Worm (Caenorhabditis elegans) whole organism, L1 larva: ENCODE results near the gene Y43F8C.6.

ENCODE experiments used
- C04F5.9 ChIP-seq: sonication (generic microtip); optimal IDR thresholded peaks from 2 replicates; lab custom pipeline; 2016; ENCODE audit warnings: missing genetic modification characterization, missing compliant biosample characterization
- C16A3.4 ChIP-seq: fragments of 150-350 bp; optimal IDR thresholded peaks from 2 replicates; lab custom pipeline; 2014; ENCODE audit warnings: missing biosample characterization, missing genetic modification characterization
- alr-1 ChIP-seq: fragments of 200-800 bp; sonication (Bioruptor generic); optimal IDR thresholded peaks from 2 replicates; lab custom pipeline; 2018; ENCODE audit warnings: borderline replicate concordance, mild to moderate bottlenecking, missing genetic modification characterization, missing compliant biosample characterization
- blmp-1 ChIP-seq: fragments of 150-350 bp; optimal IDR thresholded peaks from 2 replicates; lab custom pipeline; 2014; ENCODE audit warnings: missing biosample characterization, missing genetic modification characterization
- ceh-82 ChIP-seq, 3 experiments: fragments of 150-350 bp in 1 of 3; sonication (generic microtip) in 2 of 3; optimal IDR thresholded peaks; 2 replicates each; lab custom pipeline; 2014 to 2017; ENCODE audit warnings: missing biosample characterization in 3 of 3, missing genetic modification characterization in 3 of 3
- efl-1 ChIP-seq, 4 experiments: fragments of 150-350 bp; optimal IDR thresholded peaks in 3 of 4; peaks in 1 of 4; 1 replicate in 1 of 4; 2 replicates in 3 of 4; lab custom pipeline; 2014; ENCODE audit warnings: missing biosample characterization in 2 of 4, missing genetic modification characterization in 2 of 4, missing genetic modification reagents in 2 of 4
- egl-27 ChIP-seq, 2 experiments: fragments of 150-350 bp in 1 of 2; sonication (generic microtip); optimal IDR thresholded peaks; 3 replicates each; lab custom pipeline; 2017 to 2018; ENCODE audit warnings: missing biosample characterization in 2 of 2, missing genetic modification characterization in 2 of 2, missing genetic modification reagents in 2 of 2
- elt-2 ChIP-seq: sonication (generic microtip); optimal IDR thresholded peaks from 2 replicates; lab custom pipeline; 2016; ENCODE audit warnings: missing genetic modification characterization, mild to moderate bottlenecking, inconsistent platforms, missing compliant biosample characterization, missing genetic modification reagents
- elt-3 ChIP-seq, 6 experiments: fragments of 150-350 bp in 1 of 6; sonication (generic microtip); optimal IDR thresholded peaks; 2 replicates each; lab custom pipeline; 2017 to 2018; ENCODE audit warnings: missing biosample characterization in 6 of 6, missing genetic modification characterization in 6 of 6, inconsistent platforms in 1 of 6
- fkh-8 ChIP-seq: sonication (generic microtip); optimal IDR thresholded peaks from 2 replicates; lab custom pipeline; 2016; ENCODE audit warnings: mild to moderate bottlenecking, missing genetic modification characterization, missing compliant biosample characterization
- grh-1 ChIP-seq: fragments of 200-800 bp; sonication (Bioruptor generic); IDR thresholded peaks from 2 replicates; pipeline ENCODE4 v1.3.6; 2022; ENCODE audit warnings: missing genetic modification reagents, missing genetic modification characterization, missing compliant biosample characterization
- hlh-17 ChIP-seq: fragments of 200-800 bp; sonication (Bioruptor generic); optimal IDR thresholded peaks from 2 replicates; lab custom pipeline; 2018; ENCODE audit warnings: missing genetic modification characterization, mild to moderate bottlenecking, missing compliant biosample characterization, moderate library complexity, borderline replicate concordance
- hlh-4 ChIP-seq: sonication (generic microtip); optimal IDR thresholded peaks from 2 replicates; lab custom pipeline; 2016; ENCODE audit warnings: mild to moderate bottlenecking, missing genetic modification characterization, missing compliant biosample characterization
- hpl-2 ChIP-seq: fragments of 150-350 bp; optimal IDR thresholded peaks from 2 replicates; lab custom pipeline; 2014; ENCODE audit warnings: missing biosample characterization, missing genetic modification reagents, missing genetic modification characterization
- irx-1 ChIP-seq: sonication (generic microtip); optimal IDR thresholded peaks from 2 replicates; lab custom pipeline; 2016; ENCODE audit warnings: missing genetic modification characterization, missing compliant biosample characterization
- isw-1 ChIP-seq: fragments of 200-800 bp; sonication (Bioruptor generic); IDR thresholded peaks from 2 replicates; pipeline ENCODE4 v1.3.6; 2022; ENCODE audit warnings: missing genetic modification characterization, missing compliant biosample characterization
- lin-13 ChIP-seq: fragments of 150-350 bp; optimal IDR thresholded peaks from 2 replicates; lab custom pipeline; 2014; ENCODE audit warnings: missing biosample characterization, missing genetic modification reagents, missing genetic modification characterization
- lin-14 ChIP-seq: fragments of 200-800 bp; sonication (Bioruptor generic); optimal IDR thresholded peaks from 2 replicates; lab custom pipeline; 2018; ENCODE audit warnings: mild to moderate bottlenecking, missing genetic modification characterization, moderate library complexity, missing compliant biosample characterization
- lin-35 ChIP-seq, 2 experiments: fragments of 150-350 bp; optimal IDR thresholded peaks; 2 replicates each; lab custom pipeline; 2014; ENCODE audit warnings: missing biosample characterization in 2 of 2, missing genetic modification characterization in 2 of 2, missing genetic modification reagents in 2 of 2
- lir-3 ChIP-seq: sonication (generic microtip); optimal IDR thresholded peaks from 2 replicates; lab custom pipeline; 2016; ENCODE audit warnings: mild to moderate bottlenecking, missing genetic modification characterization, moderate library complexity, missing compliant biosample characterization; ENCODE audit not compliant: poor library complexity
- lsy-2 ChIP-seq, 2 experiments: fragments of 150-350 bp; optimal IDR thresholded peaks; 2 replicates each; lab custom pipeline; 2014; ENCODE audit warnings: missing biosample characterization in 2 of 2, missing genetic modification characterization in 2 of 2
- mab-9 ChIP-seq: fragments of 200-800 bp; sonication (Bioruptor generic); IDR thresholded peaks from 2 replicates; pipeline ENCODE4 v1.3.6; 2022; ENCODE audit warnings: missing genetic modification reagents, missing genetic modification characterization, missing compliant biosample characterization
- mdl-1 ChIP-seq, 2 experiments: fragments of 150-350 bp; optimal IDR thresholded peaks; 2 replicates each; lab custom pipeline; 2014 to 2017; ENCODE audit warnings: missing biosample characterization in 2 of 2, missing genetic modification characterization in 2 of 2, inconsistent platforms in 1 of 2
- mef-2 ChIP-seq: fragments of 150-350 bp; optimal IDR thresholded peaks from 2 replicates; lab custom pipeline; 2014; ENCODE audit warnings: missing biosample characterization, missing genetic modification characterization
- nhr-11 ChIP-seq: fragments of 150-350 bp; optimal IDR thresholded peaks from 2 replicates; lab custom pipeline; 2014; ENCODE audit warnings: missing biosample characterization, missing genetic modification characterization
- nhr-19 ChIP-seq: fragments of 200-800 bp; sonication (Bioruptor generic); conservative IDR thresholded peaks from 2 replicates; pipeline ENCODE4 v1.3.6; 2022; ENCODE audit warnings: missing genetic modification characterization, missing compliant biosample characterization
- nhr-28 ChIP-seq: fragments of 150-350 bp; optimal IDR thresholded peaks from 2 replicates; lab custom pipeline; 2014; ENCODE audit warnings: missing biosample characterization, missing genetic modification characterization
- nhr-47 ChIP-seq: sonication (generic microtip); optimal IDR thresholded peaks from 2 replicates; lab custom pipeline; 2016; ENCODE audit warnings: mild to moderate bottlenecking, missing genetic modification characterization, moderate library complexity, missing compliant biosample characterization
- nhr-77 ChIP-seq: fragments of 150-350 bp; optimal IDR thresholded peaks from 2 replicates; lab custom pipeline; 2014; ENCODE audit warnings: missing biosample characterization, missing genetic modification characterization
- nhr-85 ChIP-seq: sonication (generic microtip); peaks from one replicate; lab custom pipeline; 2016; ENCODE audit warnings: missing genetic modification characterization, inconsistent platforms, missing compliant biosample characterization
- rnt-1 ChIP-seq: sonication (generic microtip); optimal IDR thresholded peaks from 2 replicates; lab custom pipeline; 2016; ENCODE audit warnings: mild to moderate bottlenecking, missing genetic modification characterization, moderate library complexity, missing compliant biosample characterization
- snu-23 ChIP-seq: sonication (generic microtip); optimal IDR thresholded peaks from 2 replicates; lab custom pipeline; 2016; ENCODE audit warnings: missing genetic modification characterization, missing compliant biosample characterization
- sox-4 ChIP-seq: sonication (generic microtip); optimal IDR thresholded peaks from 2 replicates; lab custom pipeline; 2016; ENCODE audit warnings: missing genetic modification characterization, missing compliant biosample characterization
- tbx-2 ChIP-seq: sonication (generic microtip); optimal IDR thresholded peaks from 2 replicates; lab custom pipeline; 2016; ENCODE audit warnings: missing genetic modification characterization, missing compliant biosample characterization
- unc-130 ChIP-seq: fragments of 150-350 bp; optimal IDR thresholded peaks from 2 replicates; lab custom pipeline; 2017; ENCODE audit warnings: missing biosample characterization, missing genetic modification characterization, inconsistent platforms
- ztf-11 ChIP-seq, 2 experiments: sonication (generic microtip); optimal IDR thresholded peaks; 2 replicates each; lab custom pipeline; 2016 to 2017; ENCODE audit warnings: missing genetic modification characterization in 2 of 2, missing biosample characterization in 1 of 2, missing compliant biosample characterization in 1 of 2

Y43F8C.6 gene

DNA sequence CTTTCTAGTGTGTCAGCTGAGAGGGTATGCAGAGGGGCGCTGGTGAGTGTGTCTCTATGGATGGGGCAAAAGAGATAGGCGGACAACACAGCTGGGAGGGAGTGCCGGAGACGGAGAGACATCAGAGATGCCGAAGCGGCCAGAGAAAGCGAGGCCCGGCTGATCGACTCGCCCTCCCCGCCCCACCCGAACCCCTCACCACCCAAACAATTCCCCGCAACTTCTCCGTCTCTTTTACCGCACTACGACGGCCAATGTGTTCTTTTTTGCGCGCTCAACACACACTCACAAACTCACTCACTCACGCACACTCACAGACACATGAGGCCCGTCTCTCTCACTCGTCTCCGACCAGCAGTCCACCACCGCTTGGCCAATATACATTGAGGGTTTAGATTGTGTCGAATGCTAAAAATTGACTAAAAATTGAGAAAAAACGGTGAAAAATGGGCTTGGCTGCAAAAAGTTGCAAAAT lies 18.2 kb downstream of the Y43F8C.6 start, which contains the start of gene Y43F8C.3 (continued):
- TF ChIP-seq isw-1 (GFP tag; lab: Robert Waterston, UW) (peak; percentile 41), hlh-17 (GFP tag; lab: Kevin White, UChicago) (no peak), egl-27 (tag; optimal IDR thresholded peaks at IDR 0.05; lab: Kevin White, UChicago) (no peak), lin-13 (GFP tag; lab: Kevin White, UChicago) (peak; percentile 76), C16A3.4 (tag; lab: Kevin White, UChicago) (peak; percentile 88), sox-4 (no peak), nhr-77 (peak; percentile 70), snu-23 (peak; percentile 65), tbx-2 (tag; lab: Kevin White, UChicago) (peak; percentile 29), nhr-47 (peak; percentile 27), lir-3 (tag; lab: Kevin White, UChicago) (no peak), mdl-1 (tag; optimal IDR thresholded peaks at IDR 0.05; lab: Kevin White, UChicago) (peak in 1 of 2 experiments; percentile 73), hpl-2 (GFP tag; lab: Kevin White, UChicago) (no peak), lin-35 (GFP tag; optimal IDR thresholded peaks at IDR 0.05; lab: Kevin White, UChicago) (peak; percentile 47 to 69), efl-1 (optimal IDR thresholded peaks at IDR 0.05; lab: Kevin White, UChicago) (peak; percentile 32 to 46), efl-1 (GFP tag; optimal IDR thresholded peaks at IDR 0.05 in 1 of 2; lab: Kevin White, UChicago) (peak; percentile 33 to 92), mef-2 (tag; lab: Kevin White, UChicago) (no peak), nhr-85 (peak; percentile 84), nhr-11 (tag; lab: Kevin White, UChicago) (no peak), alr-1 (tag; lab: Kevin White, UChicago) (no peak), mab-9 (GFP tag; lab: Robert Waterston, UW) (peak; percentile 22; the same call in 1 of the 2 replicates), fkh-8 (peak; percentile 91), unc-130 (tag; lab: Kevin White, UChicago) (peak; percentile 91), lsy-2 (tag; optimal IDR thresholded peaks at IDR 0.05; lab: Kevin White, UChicago) (peak; percentile 56 to 83), ztf-11 (tag; optimal IDR thresholded peaks at IDR 0.05; lab: Kevin White, UChicago) (peak in 1 of 2 experiments; percentile 2), C04F5.9 (tag; lab: Kevin White, UChicago) (no peak)
- TF ChIP-seq, all 84 proteins: peak for 36

DNA sequence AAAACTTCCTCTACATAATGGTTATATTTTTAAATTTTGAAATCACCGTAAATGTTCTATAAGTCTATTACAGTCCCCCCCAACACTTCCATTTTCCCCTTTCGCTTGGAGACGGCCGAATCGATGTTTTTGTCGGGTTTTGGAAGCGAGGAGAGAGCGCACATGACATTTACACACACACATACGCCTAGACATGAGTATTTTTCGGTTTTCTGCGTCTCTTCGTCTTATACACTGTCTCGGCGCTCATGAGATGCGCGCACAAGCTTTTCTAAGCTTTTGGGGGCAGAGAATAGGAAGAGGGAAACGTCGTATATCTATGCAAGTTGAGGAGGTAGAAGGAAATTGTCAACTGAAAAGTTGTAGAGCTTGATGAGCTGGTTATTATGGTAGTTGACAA lies 20.6 kb downstream of the Y43F8C.6 start:
- TF ChIP-seq irx-1 (tag; lab: Kevin White, UChicago) (no peak), nhr-28 (tag; lab: Kevin White, UChicago) (no peak), lin-35 (GFP tag; optimal IDR thresholded peaks at IDR 0.05; lab: Kevin White, UChicago) (peak in 1 of 2 experiments; percentile 49), snu-23 (peak; percentile 12), mdl-1 (tag; optimal IDR thresholded peaks at IDR 0.05; lab: Kevin White, UChicago) (peak in 1 of 2 experiments; percentile 69), ceh-82 (tag; optimal IDR thresholded peaks at IDR 0.05; lab: Kevin White, UChicago) (peak in 1 of 3 experiments; percentile 4), lsy-2 (tag; optimal IDR thresholded peaks at IDR 0.05; lab: Kevin White, UChicago) (peak in 1 of 2 experiments; percentile 20), blmp-1 (peak; percentile 31)

DNA sequence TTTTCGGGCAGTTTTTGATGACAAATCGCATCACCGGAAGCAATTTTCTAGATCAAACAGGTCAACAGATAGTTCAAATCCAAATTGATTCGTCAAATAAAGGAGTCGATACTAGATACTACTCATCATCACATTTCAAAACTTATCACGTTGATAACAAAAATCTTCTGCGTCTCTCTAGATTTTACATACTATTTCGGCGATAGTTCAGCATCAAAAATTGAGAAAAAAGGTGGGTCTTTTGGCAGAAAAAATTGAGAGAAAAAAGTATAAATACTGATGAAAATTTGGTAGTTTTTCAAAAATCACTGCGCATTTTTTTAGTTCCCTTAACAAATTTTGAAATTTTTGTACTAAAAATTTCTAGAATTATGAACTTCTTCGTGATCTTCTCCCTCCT lies 27.5 kb downstream of the Y43F8C.6 start, which contains the start of gene nlp-26:
TSS of gene nlp-26 (plus strand) at position 301 of the 400 bp plus-strand sequence.
- peak in 1 of 6 experiments; percentile 39 for TF ChIP-seq elt-3 (tag; optimal IDR thresholded peaks at IDR 0.05; lab: Kevin White, UChicago)
- no peak for TF ChIP-seq rnt-1
- TF ChIP-seq, all 84 proteins: peak for 1

DNA sequence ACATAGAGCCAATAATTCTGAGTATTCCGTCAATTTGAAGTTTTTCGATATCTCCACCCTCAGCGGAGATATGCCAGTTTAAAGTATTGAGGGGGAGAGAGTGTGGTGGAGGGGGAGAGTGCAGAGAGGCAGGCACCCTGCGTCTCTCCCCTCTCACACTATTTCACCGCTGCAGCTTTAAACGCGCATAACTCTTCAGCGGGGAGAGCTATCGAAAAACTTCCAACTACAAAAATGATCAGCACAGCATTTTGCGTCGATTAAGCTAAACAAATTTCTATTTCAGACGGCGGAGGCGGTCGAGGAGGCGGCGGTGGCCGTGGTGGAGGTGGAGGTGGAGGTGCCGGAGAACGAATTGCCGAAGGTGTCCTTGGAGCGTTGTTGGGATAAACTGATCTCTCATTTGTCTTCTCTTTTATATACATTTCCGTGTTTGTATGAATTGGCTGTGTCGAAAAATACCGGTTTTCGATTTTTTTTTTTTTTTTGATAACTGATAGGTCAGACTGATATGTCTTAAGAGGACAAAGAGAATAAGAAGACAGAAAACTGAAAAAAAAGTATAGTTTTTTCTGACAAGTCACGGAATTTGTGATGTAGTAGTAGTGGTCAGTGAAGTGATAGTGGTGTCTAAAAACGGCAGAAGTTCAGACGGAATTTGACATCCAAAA lies 28.9 kb downstream of the Y43F8C.6 start:
- TF ChIP-seq hlh-4 (no peak), grh-1 (GFP tag; lab: Robert Waterston, UW) (0 out of 2 replicates have a peak, but pooled peaks have one; percentile 40), blmp-1 (no peak), nhr-19 (peak; percentile 10; the same call in 1 of the 2 replicates), elt-2 (tag; lab: Kevin White, UChicago) (no peak), snu-23 (no peak), nhr-85 (peak; percentile 61), nhr-77 (no peak), lin-14 (GFP tag; lab: Kevin White, UChicago) (peak; percentile 2)
